Worm (Caenorhabditis elegans) whole organism, mixed stage, embryonic: ENCODE results near the gene cpsf-2.

ENCODE experiments used
- M03D4.4 ChIP-seq: sonication (generic microtip); optimal IDR thresholded peaks from 2 replicates; lab custom pipeline; 2017; ENCODE audit warnings: mild to moderate bottlenecking, missing genetic modification characterization, missing compliant biosample characterization
- bed-3 ChIP-seq: fragments of 200-800 bp; sonication (Bioruptor generic); optimal IDR thresholded peaks from 3 replicates; lab custom pipeline; 2018; ENCODE audit warnings: mild to moderate bottlenecking, missing genetic modification characterization, moderate library complexity, missing compliant biosample characterization
- blmp-1 ChIP-seq: fragments of 150-350 bp; optimal IDR thresholded peaks from 2 replicates; lab custom pipeline; 2014; ENCODE audit warnings: missing biosample characterization, missing genetic modification characterization
- ceh-43 ChIP-seq: fragments of 200-800 bp; sonication (Bioruptor generic); optimal IDR thresholded peaks from 2 replicates; lab custom pipeline; 2018; ENCODE audit warnings: mild to moderate bottlenecking, missing genetic modification characterization, moderate library complexity, missing compliant biosample characterization
- ceh-83 ChIP-seq: fragments of 200-800 bp; sonication (Bioruptor generic); optimal IDR thresholded peaks from 2 replicates; lab custom pipeline; 2018; ENCODE audit warnings: mild to moderate bottlenecking, missing genetic modification characterization, missing compliant biosample characterization
- ces-1 ChIP-seq: fragments of 150-350 bp; optimal IDR thresholded peaks from 2 replicates; lab custom pipeline; 2014; ENCODE audit warnings: missing biosample characterization, missing genetic modification reagents, missing genetic modification characterization
- drap-1 ChIP-seq: fragments of 200-800 bp; sonication (Bioruptor generic); optimal IDR thresholded peaks from 3 replicates; lab custom pipeline; 2018; ENCODE audit warnings: mild to moderate bottlenecking, missing genetic modification characterization, missing compliant biosample characterization
- elt-1 ChIP-seq: sonication (generic microtip); optimal IDR thresholded peaks from 2 replicates; lab custom pipeline; 2017; ENCODE audit warnings: missing genetic modification characterization, mild to moderate bottlenecking, missing compliant biosample characterization, antibody characterized with exemption, moderate library complexity, borderline replicate concordance; ENCODE audit not compliant: insufficient read depth
- elt-3 ChIP-seq: fragments of 150-350 bp; optimal IDR thresholded peaks from 2 replicates; lab custom pipeline; 2014; ENCODE audit warnings: missing biosample characterization, missing genetic modification characterization
- flh-1 ChIP-seq: fragments of 200-800 bp; sonication (Bioruptor generic); optimal IDR thresholded peaks from 2 replicates; lab custom pipeline; 2018; ENCODE audit warnings: mild to moderate bottlenecking, missing genetic modification characterization, moderate library complexity, missing compliant biosample characterization
- ham-2 ChIP-seq: fragments of 200-800 bp; sonication (Bioruptor generic); optimal IDR thresholded peaks from 2 replicates; lab custom pipeline; 2018; ENCODE audit warnings: mild to moderate bottlenecking, missing genetic modification characterization, missing compliant biosample characterization
- hlh-1 ChIP-seq: fragments of 150-350 bp; optimal IDR thresholded peaks from 2 replicates; lab custom pipeline; 2014; ENCODE audit warnings: missing biosample characterization, missing genetic modification reagents, missing genetic modification characterization
- lin-13 ChIP-seq: fragments of 150-350 bp; optimal IDR thresholded peaks from 2 replicates; lab custom pipeline; 2014; ENCODE audit warnings: missing biosample characterization, missing genetic modification characterization
- lin-32 ChIP-seq: fragments of 200-800 bp; sonication (Bioruptor generic); optimal IDR thresholded peaks from 2 replicates; lab custom pipeline; 2018; ENCODE audit warnings: mild to moderate bottlenecking, missing genetic modification characterization, missing compliant biosample characterization
- lsy-2 ChIP-seq: fragments of 150-350 bp; optimal IDR thresholded peaks from 2 replicates; lab custom pipeline; 2014; ENCODE audit warnings: missing biosample characterization, missing genetic modification characterization
- mab-5 ChIP-seq: fragments of 150-350 bp; optimal IDR thresholded peaks from 2 replicates; lab custom pipeline; 2014; ENCODE audit warnings: missing biosample characterization, missing genetic modification characterization
- mep-1 ChIP-seq: fragments of 150-350 bp; optimal IDR thresholded peaks from 2 replicates; lab custom pipeline; 2017; ENCODE audit warnings: missing biosample characterization, missing genetic modification reagents, missing genetic modification characterization, inconsistent platforms
- mls-2 ChIP-seq: sonication (generic microtip); optimal IDR thresholded peaks from 2 replicates; lab custom pipeline; 2016; ENCODE audit warnings: mild to moderate bottlenecking, missing genetic modification characterization, moderate library complexity, missing compliant biosample characterization
- nhr-12 ChIP-seq: fragments of 150-350 bp; optimal IDR thresholded peaks from 2 replicates; lab custom pipeline; 2014; ENCODE audit warnings: missing biosample characterization, missing genetic modification characterization
- nhr-2 ChIP-seq: fragments of 150-350 bp; optimal IDR thresholded peaks from 2 replicates; lab custom pipeline; 2014; ENCODE audit warnings: missing biosample characterization, missing genetic modification characterization
- nhr-237 ChIP-seq: fragments of 150-350 bp; optimal IDR thresholded peaks from 2 replicates; lab custom pipeline; 2014; ENCODE audit warnings: missing biosample characterization, missing genetic modification characterization
- nhr-28 ChIP-seq: fragments of 150-350 bp; optimal IDR thresholded peaks from 2 replicates; lab custom pipeline; 2014; ENCODE audit warnings: missing biosample characterization, missing genetic modification characterization
- nhr-76 ChIP-seq: sonication (generic microtip); optimal IDR thresholded peaks from 2 replicates; lab custom pipeline; 2017; ENCODE audit warnings: missing biosample characterization, missing genetic modification characterization
- pha-4 ChIP-seq: fragments of 150-350 bp; optimal IDR thresholded peaks from 2 replicates; lab custom pipeline; 2018; ENCODE audit warnings: missing biosample characterization, missing genetic modification reagents, missing genetic modification characterization
- sem-2 ChIP-seq: fragments of 200-800 bp; sonication (Bioruptor generic); optimal IDR thresholded peaks from 2 replicates; lab custom pipeline; 2018; ENCODE audit warnings: mild to moderate bottlenecking, missing genetic modification characterization, missing compliant biosample characterization
- snpc-4 ChIP-seq: fragments of 150-350 bp; optimal IDR thresholded peaks from 2 replicates; lab custom pipeline; 2014; ENCODE audit warnings: missing biosample characterization, missing genetic modification characterization
- sptf-1 ChIP-seq: sonication (generic microtip); optimal IDR thresholded peaks from 2 replicates; lab custom pipeline; 2017; ENCODE audit warnings: mild to moderate bottlenecking, missing genetic modification characterization, moderate library complexity, missing compliant biosample characterization
- tbx-8 ChIP-seq: fragments of 200-800 bp; sonication (Bioruptor generic); optimal IDR thresholded peaks from 2 replicates; lab custom pipeline; 2018; ENCODE audit warnings: mild to moderate bottlenecking, missing genetic modification characterization, moderate library complexity, missing compliant biosample characterization
- unc-120 ChIP-seq: sonication (generic microtip); optimal IDR thresholded peaks from 2 replicates; lab custom pipeline; 2017; ENCODE audit warnings: missing genetic modification characterization, missing compliant biosample characterization; ENCODE audit not compliant: poor library complexity, severe bottlenecking
- unc-39 ChIP-seq: fragments of 150-350 bp; optimal IDR thresholded peaks from 2 replicates; lab custom pipeline; 2014; ENCODE audit warnings: missing biosample characterization, missing genetic modification characterization
- unc-62 ChIP-seq: fragments of 150-350 bp; optimal IDR thresholded peaks from 2 replicates; lab custom pipeline; 2014; ENCODE audit warnings: missing biosample characterization, missing genetic modification reagents, missing genetic modification characterization
- zip-8 ChIP-seq: fragments of 150-350 bp; optimal IDR thresholded peaks from 2 replicates; lab custom pipeline; 2014; ENCODE audit warnings: missing biosample characterization, missing genetic modification characterization
- ztf-11 ChIP-seq: fragments of 150-350 bp; optimal IDR thresholded peaks from 2 replicates; lab custom pipeline; 2014; ENCODE audit warnings: missing biosample characterization, missing genetic modification characterization

cpsf-2 gene

DNA sequence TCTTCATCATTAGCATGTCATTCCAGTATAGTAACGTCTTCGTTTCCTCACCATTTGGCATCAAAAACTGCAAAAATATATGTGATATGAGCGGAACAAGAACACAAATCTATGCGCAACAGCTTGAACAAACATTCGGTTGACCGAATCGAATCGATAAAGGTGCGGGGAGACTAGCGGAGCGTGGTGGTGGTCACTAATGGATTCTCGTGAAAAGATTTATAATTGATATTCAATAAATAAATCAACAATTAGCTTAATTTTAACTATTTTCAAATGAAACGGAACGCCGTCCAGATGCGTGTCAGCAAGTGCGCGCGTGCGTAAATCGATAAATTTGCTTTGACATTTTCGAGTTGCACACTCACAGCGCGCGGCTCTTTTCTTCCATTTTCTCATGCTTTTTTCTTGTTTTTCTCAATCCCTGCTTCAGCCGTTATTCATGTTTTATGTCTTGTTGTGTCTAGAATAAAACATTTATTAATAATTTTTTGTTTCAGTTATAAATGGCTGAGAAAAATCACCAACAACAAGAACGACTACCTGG, 42.1 kb downstream of the cpsf-2 start, which contains the start of the genes C13F10.8, C13F10.6 and kxd-1:
Gene C13F10.8, minus strand, starts transcription at position 51 of the 547 bp plus-strand sequence.
Gene C13F10.6, minus strand, starts transcription at position 67 of the 547 bp plus-strand sequence.
Gene kxd-1, plus strand, starts transcription at position 497 of the 547 bp plus-strand sequence.
- TF ChIP-seq mep-1 (tag; lab: Kevin White, UChicago) (peak; percentile 15), nhr-28 (tag; lab: Kevin White, UChicago) (no peak)

DNA sequence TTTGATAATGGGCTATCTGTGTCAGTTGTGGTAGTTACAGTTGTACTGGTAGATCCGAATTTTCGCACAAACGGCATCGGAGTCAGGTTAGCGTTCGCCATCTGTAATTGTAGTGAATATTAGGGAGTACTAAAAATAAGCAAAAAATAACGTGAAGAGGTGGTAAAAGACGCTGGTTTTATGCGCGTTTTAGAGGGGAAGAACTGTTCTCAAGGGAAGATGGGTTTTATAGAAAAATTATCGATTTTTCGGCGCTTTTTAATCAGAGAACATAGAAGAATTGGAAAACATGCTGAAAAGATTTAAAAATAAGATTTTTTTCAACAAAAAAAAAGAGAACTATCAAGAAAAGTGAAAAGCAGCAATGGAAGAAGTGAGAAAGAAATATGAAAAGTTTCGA, 44.2 kb downstream of the cpsf-2 start, which contains the start of gene C13F10.7:
Gene C13F10.7, minus strand, starts transcription at position 101 of the 400 bp plus-strand sequence.
- TF ChIP-seq ces-1 (GFP tag; lab: Kevin White, UChicago) (no peak), ham-2 (no peak), sptf-1 (tag; lab: Kevin White, UChicago) (no peak), bed-3 (GFP tag; lab: Kevin White, UChicago) (no peak), lsy-2 (tag; lab: Kevin White, UChicago) (no peak)

DNA sequence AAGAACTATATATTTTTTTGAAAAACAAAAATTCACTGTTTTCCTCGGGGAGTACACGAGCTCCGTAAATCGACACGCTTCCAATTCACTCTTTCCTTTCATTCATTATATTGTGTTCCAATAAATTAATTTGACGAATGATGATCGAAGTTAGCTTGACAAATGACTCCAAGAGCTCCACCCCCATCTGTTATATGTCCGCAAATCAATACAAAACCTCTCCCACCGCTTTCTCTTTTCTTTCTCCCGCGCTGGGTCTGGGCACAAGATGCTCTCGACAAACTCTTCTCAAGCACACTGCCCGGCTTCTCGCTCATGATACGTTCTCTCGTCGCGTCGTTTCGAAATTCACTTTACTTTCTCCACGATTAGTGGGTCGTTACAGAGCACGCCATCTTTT, 45.0 kb downstream of the cpsf-2 start, which contains the start of gene C13F10.1:
Gene C13F10.1, plus strand, starts transcription at position 138 of the 400 bp plus-strand sequence.
- peak; percentile 80 for TF ChIP-seq unc-62 (GFP tag; lab: Kevin White, UChicago)
- TF ChIP-seq unc-39 = no peak
- peak; percentile 32 for TF ChIP-seq hlh-1 (tag; lab: Kevin White, UChicago)
- no peak for TF ChIP-seq M03D4.4 (tag; lab: Kevin White, UChicago)
- TF ChIP-seq unc-120 (tag; lab: Kevin White, UChicago) = peak; percentile 31
- peak; percentile 62 for TF ChIP-seq ces-1 (GFP tag; lab: Kevin White, UChicago)
- TF ChIP-seq, all 35 proteins: peak for 4

DNA sequence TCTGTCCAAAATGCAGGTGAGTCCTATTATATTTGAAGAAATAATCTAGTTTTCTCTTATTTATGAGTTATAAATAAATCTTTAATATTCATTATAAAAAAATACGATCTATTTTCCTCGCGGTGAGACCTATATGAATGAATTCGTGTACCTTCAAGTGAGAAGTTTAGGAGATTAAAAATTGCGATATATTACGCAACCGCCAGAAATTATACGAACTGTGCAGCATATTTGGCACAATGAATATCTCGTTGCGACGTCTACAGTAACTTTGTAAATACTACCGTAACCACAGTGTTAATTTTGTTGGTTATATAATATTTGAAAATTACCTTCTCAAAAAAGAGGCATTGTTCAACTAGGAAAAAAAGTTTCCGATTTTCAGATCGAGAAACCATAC, 45.4 kb downstream of the cpsf-2 start:
- TF ChIP-seq flh-1 (GFP tag; lab: Kevin White, UChicago) (no peak), ces-1 (GFP tag; lab: Kevin White, UChicago) (no peak), elt-3 (tag; lab: Kevin White, UChicago) (no peak), zip-8 (tag; lab: Kevin White, UChicago) (peak; percentile 72), mep-1 (tag; lab: Kevin White, UChicago) (no peak)

DNA sequence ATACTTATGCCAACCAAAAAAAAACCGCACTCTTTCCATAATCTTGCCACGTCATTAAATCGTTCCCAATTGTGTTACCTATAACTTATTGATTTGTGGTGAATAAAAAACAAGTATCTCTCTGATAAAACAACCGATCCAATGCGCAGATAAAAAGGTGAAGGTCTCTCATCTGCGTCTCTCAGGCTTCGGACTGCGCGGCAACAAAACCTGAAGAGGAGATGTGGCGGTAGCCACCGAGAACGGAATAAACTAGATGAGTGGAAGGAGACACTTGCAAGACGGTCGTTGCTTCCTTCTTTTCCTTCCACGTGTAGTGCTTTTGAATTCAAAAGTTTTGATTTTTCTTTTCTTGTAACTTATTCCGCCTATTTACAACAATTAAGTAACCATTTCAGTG, 46.0 kb downstream of the cpsf-2 start, which contains the start of gene fkb-3:
Gene fkb-3, plus strand, starts transcription at position 277 of the 400 bp plus-strand sequence.
- no peak for TF ChIP-seq M03D4.4 (tag; lab: Kevin White, UChicago)
- TF ChIP-seq hlh-1 (tag; lab: Kevin White, UChicago) = no peak
- TF ChIP-seq flh-1 (GFP tag; lab: Kevin White, UChicago) = no peak
- TF ChIP-seq nhr-12 (tag; lab: Kevin White, UChicago) = no peak
- TF ChIP-seq mep-1 (tag; lab: Kevin White, UChicago) = no peak
- TF ChIP-seq ceh-83 (GFP tag; lab: Kevin White, UChicago) = no peak
- TF ChIP-seq nhr-76 (tag; lab: Kevin White, UChicago) = no peak
- TF ChIP-seq mls-2 (tag; lab: Kevin White, UChicago) = no peak
- no peak for TF ChIP-seq unc-39
- no peak for TF ChIP-seq nhr-237
- no peak for TF ChIP-seq mab-5
- no peak for TF ChIP-seq pha-4 (tag; lab: Kevin White, UChicago)
- no peak for TF ChIP-seq ces-1 (GFP tag; lab: Kevin White, UChicago)
- no peak for TF ChIP-seq ham-2

DNA sequence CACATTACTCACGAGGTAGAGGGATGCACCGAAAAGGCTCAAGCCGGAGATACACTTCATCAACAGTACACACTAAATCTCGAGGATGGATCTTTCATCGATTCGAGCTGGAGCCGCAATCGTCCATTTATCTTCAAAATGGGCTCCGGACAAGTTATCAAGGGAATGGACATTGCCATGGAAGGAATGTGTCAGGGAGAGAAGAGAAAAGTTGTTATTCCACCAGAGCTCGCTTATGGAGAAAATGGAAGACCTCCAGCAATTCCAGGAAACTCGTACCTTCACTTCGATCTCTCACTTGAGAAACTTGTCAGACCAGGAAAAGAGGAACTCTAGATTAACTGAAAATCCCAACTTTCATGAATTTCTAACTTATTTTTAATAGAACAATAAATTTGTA, 46.9 kb downstream of the cpsf-2 start:
- TF ChIP-seq blmp-1 (tag; lab: Kevin White, UChicago) = no peak
- TF ChIP-seq, all 35 proteins: peak for 0

DNA sequence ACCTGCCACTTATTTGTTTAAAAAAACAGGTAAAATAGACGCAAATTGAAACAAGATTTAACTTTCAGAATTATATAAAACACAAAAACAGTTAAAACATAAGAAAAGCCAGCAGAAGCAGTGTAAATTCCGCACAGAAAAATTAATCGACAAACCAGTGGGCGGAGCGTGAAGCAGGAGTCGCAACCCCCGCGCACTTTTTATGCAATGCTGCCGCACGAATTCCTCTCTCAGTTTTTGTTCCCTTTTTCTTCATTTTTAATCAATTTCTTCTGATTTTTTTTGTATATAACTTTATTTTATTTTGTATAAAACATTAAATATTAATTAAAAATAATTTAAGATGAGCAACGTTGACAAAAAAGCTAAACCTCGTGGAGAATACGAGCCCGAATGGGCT, 51.9 kb downstream of the cpsf-2 start, which contains the start of the genes gei-6 and krr-1:
Gene gei-6, minus strand, starts transcription at position 2 of the 400 bp plus-strand sequence.
Gene krr-1, plus strand, starts transcription at position 344 of the 400 bp plus-strand sequence.
- TF ChIP-seq M03D4.4 (tag; lab: Kevin White, UChicago) (peak; percentile 91), sem-2 (peak; percentile 71), bed-3 (GFP tag; lab: Kevin White, UChicago) (peak; percentile 73), ztf-11 (tag; lab: Kevin White, UChicago) (peak; percentile 89), snpc-4 (tag; lab: Kevin White, UChicago) (no peak), unc-39 (no peak), ceh-43 (GFP tag; lab: Kevin White, UChicago) (peak; percentile 89), mep-1 (tag; lab: Kevin White, UChicago) (peak; percentile 82), lin-13 (tag; lab: Kevin White, UChicago) (peak; percentile 74), flh-1 (GFP tag; lab: Kevin White, UChicago) (peak; percentile 55), nhr-12 (tag; lab: Kevin White, UChicago) (peak; percentile 46), zip-8 (tag; lab: Kevin White, UChicago) (no peak), elt-3 (tag; lab: Kevin White, UChicago) (peak; percentile 1), nhr-28 (tag; lab: Kevin White, UChicago) (no peak), nhr-2 (no peak), nhr-237 (peak; percentile 39), elt-1 (peak; percentile 60), nhr-76 (tag; lab: Kevin White, UChicago) (peak; percentile 44), lsy-2 (tag; lab: Kevin White, UChicago) (peak; percentile 65), mls-2 (tag; lab: Kevin White, UChicago) (peak; percentile 87), tbx-8 (GFP tag; lab: Kevin White, UChicago) (peak; percentile 76), sptf-1 (tag; lab: Kevin White, UChicago) (peak; percentile 94), mab-5 (peak; percentile 31), lin-32 (GFP tag; lab: Kevin White, UChicago) (peak; percentile 74), hlh-1 (tag; lab: Kevin White, UChicago) (peak; percentile 86), unc-62 (GFP tag; lab: Kevin White, UChicago) (peak; percentile 7), drap-1 (GFP tag; lab: Kevin White, UChicago) (peak; percentile 80)
